Fruit fly (Drosophila melanogaster): ENCODE measurements around the gene Jig.

Jig gene

DNA sequence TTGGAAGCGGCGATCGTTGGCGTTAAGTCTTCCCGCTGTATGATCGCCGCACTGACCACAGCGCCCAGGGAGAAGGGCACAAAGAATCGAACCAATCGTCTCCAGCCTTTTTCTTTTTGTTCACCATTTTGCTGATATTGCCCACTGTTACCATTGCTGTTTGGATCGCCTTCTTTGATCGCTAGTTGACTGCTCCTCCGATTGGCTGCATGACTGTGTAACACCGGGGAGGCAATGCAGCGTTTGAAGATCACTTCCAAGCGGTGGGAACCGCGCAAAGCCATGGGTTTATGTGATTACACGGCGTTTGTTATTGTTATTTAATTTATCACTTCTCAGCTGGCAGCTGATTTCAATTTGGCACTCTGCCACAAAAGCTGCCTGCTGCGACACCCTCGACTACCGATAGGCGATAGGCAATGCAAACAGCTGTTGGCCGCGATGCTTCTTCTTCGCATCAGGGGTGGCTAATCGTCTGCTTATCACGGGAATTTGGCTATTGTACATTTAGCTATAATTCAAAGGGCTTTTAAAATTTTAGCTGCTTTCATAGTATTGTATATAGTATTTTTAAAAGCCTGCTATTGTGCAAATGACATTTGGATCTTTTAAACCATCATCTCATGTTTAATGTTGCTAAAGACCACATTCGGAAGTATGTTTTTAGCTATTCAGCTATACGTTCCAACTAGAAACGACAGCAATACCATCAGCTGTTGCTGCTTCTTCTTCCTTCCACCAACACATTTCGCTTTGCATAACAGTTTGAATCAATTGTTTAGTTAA, 49.4 kb upstream of the Jig start, which contains the start of the genes HtrA2 and mRpL11 (continued):
- TF ChIP-seq emc (GFP tag; optimal IDR thresholded peaks at IDR 0.05) (no peak), chif (GFP tag; optimal IDR thresholded peaks at IDR 0.05) (peak; percentile 39 to 60), Pdp1 (GFP tag; optimal IDR thresholded peaks at IDR 0.05) (peak; percentile 63 to 98), CG10565 (GFP tag; optimal IDR thresholded peaks at IDR 0.05) (no peak), CG14667 (GFP tag; IDR thresholded peaks at IDR 0.05) (no peak), tin (GFP tag; optimal IDR thresholded peaks at IDR 0.05) (peak; percentile 43), inv (GFP tag; IDR thresholded peaks at IDR 0.05; ENCODE audit: partially characterized antibody) (0 out of 2 replicates have a peak, but pooled peaks have one; percentile 20), CG13624 (GFP tag; optimal IDR thresholded peaks at IDR 0.05) (peak; percentile 72), schlank (tag; optimal IDR thresholded peaks at IDR 0.05) (peak; percentile 31), Fer3 (tag; optimal IDR thresholded peaks at IDR 0.05) (peak; percentile 52), ab (GFP tag; optimal IDR thresholded peaks at IDR 0.05) (peak; percentile 13), Spps (tag; optimal IDR thresholded peaks at IDR 0.05) (no peak), CG30403 (GFP tag; optimal IDR thresholded peaks at IDR 0.05) (peak; percentile 76), CG6272 (GFP tag; IDR thresholded peaks at IDR 0.05) (peak; percentile 30; the same call in 1 of the 2 replicates), CG13775 (GFP tag; optimal IDR thresholded peaks at IDR 0.05) (peak; percentile 62), fu2 (GFP tag; optimal IDR thresholded peaks at IDR 0.05) (peak; percentile 50), CG17186 (GFP tag; optimal IDR thresholded peaks at IDR 0.05) (peak; percentile 35), CTCF (GFP tag; optimal IDR thresholded peaks at IDR 0.05) (no peak), nau (GFP tag; optimal IDR thresholded peaks at IDR 0.05) (peak; percentile 21), Dfd (GFP tag; optimal IDR thresholded peaks at IDR 0.05) (no peak), CG4360 (GFP tag; IDR thresholded peaks at IDR 0.05) (no peak), unpg (GFP tag; optimal IDR thresholded peaks at IDR 0.05) (peak; percentile 59), CG6854 (GFP tag; optimal IDR thresholded peaks at IDR 0.05) (no peak), jing (GFP tag; optimal IDR thresholded peaks at IDR 0.05) (no peak), CG5245 (GFP tag; optimal IDR thresholded peaks at IDR 0.05) (no peak), CG17385 (GFP tag; optimal IDR thresholded peaks at IDR 0.05) (peak; percentile 100), CG10543 (GFP tag; optimal IDR thresholded peaks at IDR 0.05) (peak; percentile 56), btn (GFP tag; optimal IDR thresholded peaks at IDR 0.05) (no peak), Doc3 (GFP tag; IDR thresholded peaks at IDR 0.05; ENCODE audit: partially characterized antibody) (peak; percentile 32; the same call in 1 of the 3 replicates), CG15269 (tag; optimal IDR thresholded peaks at IDR 0.05) (no peak), ttk (GFP tag; IDR thresholded peaks at IDR 0.05) (no peak), CG7786 (GFP tag; optimal IDR thresholded peaks at IDR 0.05) (peak; percentile 66), hb (GFP tag; IDR thresholded peaks at IDR 0.05; ENCODE audit: partially characterized antibody) (no peak), CG2889 (GFP tag; IDR thresholded peaks at IDR 0.05) (no peak), row (GFP tag; IDR thresholded peaks at IDR 0.05) (peak; percentile 94), ftz-f1 (GFP tag; optimal IDR thresholded peaks at IDR 0.05) (peak; percentile 67), Asciz (GFP tag; optimal IDR thresholded peaks at IDR 0.05) (peak; percentile 21), CG1603 (tag; optimal IDR thresholded peaks at IDR 0.05) (peak; percentile 48), CG10321 (GFP tag; IDR thresholded peaks at IDR 0.05) (no peak), CG6765 (GFP tag; optimal IDR thresholded peaks at IDR 0.05) (no peak), CG4617 (GFP tag; optimal IDR thresholded peaks at IDR 0.05; ENCODE audit: borderline replicate concordance) (peak; percentile 72), ewg (GFP tag; optimal IDR thresholded peaks at IDR 0.05) (no peak), Side (GFP tag; optimal IDR thresholded peaks at IDR 0.05) (no peak), onecut (GFP tag; IDR thresholded peaks at IDR 0.05) (no peak), Blimp-1 (GFP tag; optimal IDR thresholded peaks at IDR 0.05) (no peak), CG13287 (GFP tag; IDR thresholded peaks at IDR 0.05; ENCODE audit: partially characterized antibody) (peak; percentile 57), CG18011 (GFP tag; optimal IDR thresholded peaks at IDR 0.05) (peak; percentile 99), CG8281 (tag; optimal IDR thresholded peaks at IDR 0.05) (peak; percentile 1), CG43689 (GFP tag; IDR thresholded peaks at IDR 0.05) (no peak)
